Fruit fly (Drosophila melanogaster) whole organism, embryonic: ENCODE data around the gene CG3342.

Experiments
- BtbVII ChIP-seq: fragments of 200-800 bp; sonication (Bioruptor generic); optimal IDR thresholded peaks from 3 replicates; lab custom pipeline; 2017; ENCODE audit warnings: missing biosample characterization, mild to moderate bottlenecking, missing genetic modification characterization
- C15 ChIP-seq: fragments of 200-800 bp; sonication (Bioruptor generic); IDR thresholded peaks from 3 replicates; pipeline ENCODE4 v1.3.6; 2022; ENCODE audit warnings: missing biosample characterization, missing genetic modification characterization
- CG10565 ChIP-seq: fragments of 200-800 bp; sonication (Bioruptor generic); optimal IDR thresholded peaks from 3 replicates; lab custom pipeline; 2016; ENCODE audit warnings: missing biosample characterization, mild to moderate bottlenecking, missing genetic modification characterization
- CG11085 ChIP-seq: fragments of 200-800 bp; sonication (Bioruptor generic); IDR thresholded peaks from 2 replicates; pipeline ENCODE4 v1.3.6; 2022; ENCODE audit warnings: missing biosample characterization, missing genetic modification characterization
- CG11456 ChIP-seq: fragments of 200-800 bp; sonication (Bioruptor generic); IDR thresholded peaks from 3 replicates; pipeline ENCODE4 v1.3.6; 2022; ENCODE audit warnings: missing biosample characterization, missing genetic modification characterization
- CG11560 ChIP-seq: fragments of 200-800 bp; sonication (Bioruptor generic); IDR thresholded peaks from 3 replicates; pipeline ENCODE4 v1.3.6; 2022; ENCODE audit warnings: missing biosample characterization, missing genetic modification characterization
- CG11723 ChIP-seq: fragments of 200-800 bp; sonication (Bioruptor generic); optimal IDR thresholded peaks from 2 replicates; lab custom pipeline; 2017; ENCODE audit warnings: missing biosample characterization, mild to moderate bottlenecking, missing genetic modification characterization
- CG12104 ChIP-seq: fragments of 200-800 bp; sonication (Bioruptor generic); optimal IDR thresholded peaks from 3 replicates; lab custom pipeline; 2016; ENCODE audit warnings: missing biosample characterization, missing genetic modification characterization
- CG12299 ChIP-seq: fragments of 200-800 bp; sonication (Bioruptor generic); optimal IDR thresholded peaks from 2 replicates; lab custom pipeline; 2018; ENCODE audit warnings: missing biosample characterization, mild to moderate bottlenecking, missing genetic modification characterization
- CG13296 ChIP-seq: fragments of 200-800 bp; sonication (Bioruptor generic); optimal IDR thresholded peaks from 3 replicates; lab custom pipeline; 2018; ENCODE audit warnings: missing biosample characterization, mild to moderate bottlenecking, missing genetic modification characterization
- CG13775 ChIP-seq: fragments of 200-800 bp; sonication (Bioruptor generic); optimal IDR thresholded peaks from 3 replicates; lab custom pipeline; 2017; ENCODE audit warnings: missing biosample characterization, mild to moderate bottlenecking, missing genetic modification characterization
- CG1647 ChIP-seq: fragments of 200-800 bp; sonication (Bioruptor generic); optimal IDR thresholded peaks from 3 replicates; lab custom pipeline; 2016; ENCODE audit warnings: missing biosample characterization, missing genetic modification characterization
- CG17186 ChIP-seq: fragments of 200-800 bp; sonication (Bioruptor generic); optimal IDR thresholded peaks from 3 replicates; lab custom pipeline; 2017; ENCODE audit warnings: missing biosample characterization, missing genetic modification reagents, missing genetic modification characterization
- CG2120 ChIP-seq: fragments of 200-800 bp; sonication (Bioruptor generic); optimal IDR thresholded peaks from 3 replicates; lab custom pipeline; 2016; ENCODE audit warnings: missing biosample characterization, missing genetic modification characterization
- CG3065 ChIP-seq: fragments of 200-800 bp; sonication (Bioruptor generic); optimal IDR thresholded peaks from 2 replicates; lab custom pipeline; 2016; ENCODE audit warnings: missing biosample characterization, missing genetic modification characterization
- CG43689 ChIP-seq: fragments of 200-800 bp; sonication (Bioruptor generic); IDR thresholded peaks from 2 replicates; pipeline ENCODE4 v1.3.6; 2022; ENCODE audit warnings: missing biosample characterization, missing genetic modification characterization
- CG4404 ChIP-seq: fragments of 200-800 bp; sonication (Bioruptor generic); IDR thresholded peaks from 2 replicates; pipeline ENCODE4 v1.3.6; 2022; ENCODE audit warnings: missing biosample characterization, missing genetic modification characterization
- CG6683 ChIP-seq: fragments of 200-800 bp; sonication (Bioruptor generic); optimal IDR thresholded peaks from 2 replicates; lab custom pipeline; 2017; ENCODE audit warnings: missing biosample characterization, mild to moderate bottlenecking, missing genetic modification characterization, missing genetic modification reagents
- CG7556 ChIP-seq: fragments of 200-800 bp; sonication (Bioruptor generic); optimal IDR thresholded peaks from 2 replicates; lab custom pipeline; 2017; ENCODE audit warnings: missing biosample characterization, mild to moderate bottlenecking, missing genetic modification characterization
- CG7786 ChIP-seq: fragments of 200-800 bp; sonication (Bioruptor generic); optimal IDR thresholded peaks from 2 replicates; lab custom pipeline; 2016; ENCODE audit warnings: missing biosample characterization, missing genetic modification characterization
- CG7839 ChIP-seq: fragments of 200-800 bp; sonication (Bioruptor generic); optimal IDR thresholded peaks from 3 replicates; lab custom pipeline; 2018; ENCODE audit warnings: missing biosample characterization, mild to moderate bottlenecking, missing genetic modification characterization, moderate library complexity
- CG8359 ChIP-seq: fragments of 200-800 bp; sonication (Bioruptor generic); optimal IDR thresholded peaks from 2 replicates; lab custom pipeline; 2017; ENCODE audit warnings: missing biosample characterization, mild to moderate bottlenecking, missing genetic modification characterization, borderline replicate concordance
- CG8388 ChIP-seq: fragments of 200-800 bp; sonication (Bioruptor generic); optimal IDR thresholded peaks from 2 replicates; lab custom pipeline; 2019; ENCODE audit warnings: missing biosample characterization, mild to moderate bottlenecking, missing genetic modification characterization, moderate library complexity
- Deaf1 ChIP-seq: fragments of 200-800 bp; optimal IDR thresholded peaks from 3 replicates; lab custom pipeline; 2019; ENCODE audit warnings: missing biosample characterization, mild to moderate bottlenecking, missing genetic modification characterization, moderate library complexity
- E2f1 ChIP-seq: fragments of 200-800 bp; sonication (Bioruptor generic); IDR thresholded peaks from 2 replicates; pipeline ENCODE4 v1.3.6; 2022; ENCODE audit warnings: missing biosample characterization, missing genetic modification characterization
- Ets65A ChIP-seq: fragments of 200-800 bp; sonication (Bioruptor generic); peaks from one replicate; lab custom pipeline; 2016; ENCODE audit warnings: missing biosample characterization, missing genetic modification characterization
- HLHmδ ChIP-seq: fragments of 200-800 bp; sonication (Bioruptor generic); optimal IDR thresholded peaks from 2 replicates; lab custom pipeline; 2018; ENCODE audit warnings: missing biosample characterization, mild to moderate bottlenecking, missing genetic modification characterization, moderate library complexity
- Lhr ChIP-seq: fragments of 200-800 bp; sonication (Bioruptor generic); optimal IDR thresholded peaks from 3 replicates; lab custom pipeline; 2017; ENCODE audit warnings: mild to moderate bottlenecking, missing biosample characterization, missing genetic modification reagents, missing genetic modification characterization
- MBD-R2 ChIP-seq: fragments of 200-800 bp; sonication (Bioruptor generic); IDR thresholded peaks from 2 replicates; pipeline ENCODE4 v1.3.6; 2022; ENCODE audit warnings: missing biosample characterization, missing genetic modification characterization
- MTF-1 ChIP-seq: fragments of 200-800 bp; sonication (Bioruptor generic); optimal IDR thresholded peaks from 2 replicates; lab custom pipeline; 2018; ENCODE audit warnings: missing biosample characterization, mild to moderate bottlenecking, missing genetic modification characterization, borderline replicate concordance
- Meics ChIP-seq: fragments of 200-800 bp; sonication (Bioruptor generic); optimal IDR thresholded peaks from 2 replicates; lab custom pipeline; 2017; ENCODE audit warnings: missing biosample characterization, mild to moderate bottlenecking, missing genetic modification characterization
- NC2β ChIP-seq: fragments of 200-800 bp; sonication (Bioruptor generic); optimal IDR thresholded peaks from 2 replicates; lab custom pipeline; 2016; ENCODE audit warnings: missing biosample characterization, missing genetic modification characterization
- Sry-β ChIP-seq: fragments of 200-800 bp; sonication (Bioruptor generic); optimal IDR thresholded peaks from 2 replicates; lab custom pipeline; 2018; ENCODE audit warnings: missing biosample characterization, mild to moderate bottlenecking, missing genetic modification characterization, moderate library complexity
- Taf1 ChIP-seq: fragments of 200-800 bp; sonication (Bioruptor generic); IDR thresholded peaks from 2 replicates; pipeline ENCODE4 v1.3.6; 2022; ENCODE audit warnings: missing biosample characterization, missing genetic modification characterization
- Xbp1 ChIP-seq: fragments of 200-800 bp; sonication (Bioruptor generic); optimal IDR thresholded peaks from 3 replicates; lab custom pipeline; 2016; ENCODE audit warnings: missing biosample characterization, mild to moderate bottlenecking, missing genetic modification characterization
- cg ChIP-seq: fragments of 200-800 bp; sonication (Bioruptor generic); optimal IDR thresholded peaks from 3 replicates; lab custom pipeline; 2019; ENCODE audit warnings: missing biosample characterization, mild to moderate bottlenecking, missing genetic modification characterization, moderate library complexity
- ci ChIP-seq: fragments of 200-800 bp; sonication (Bioruptor generic); IDR thresholded peaks from 3 replicates; pipeline ENCODE4 v1.3.6; 2022; ENCODE audit warnings: missing biosample characterization, missing genetic modification characterization
- corto ChIP-seq: fragments of 200-800 bp; sonication (Bioruptor generic); optimal IDR thresholded peaks from 2 replicates; lab custom pipeline; 2016; ENCODE audit warnings: missing biosample characterization, mild to moderate bottlenecking, missing genetic modification characterization, moderate library complexity
- da ChIP-seq: fragments of 200-800 bp; sonication (Bioruptor generic); optimal IDR thresholded peaks from 2 replicates; lab custom pipeline; 2016; ENCODE audit warnings: missing biosample characterization, missing genetic modification characterization
- exex ChIP-seq: fragments of 200-800 bp; sonication (Bioruptor generic); optimal IDR thresholded peaks from 4 replicates; lab custom pipeline; 2018; ENCODE audit warnings: missing biosample characterization, mild to moderate bottlenecking, missing genetic modification characterization, moderate library complexity
- eyg ChIP-seq: fragments of 200-800 bp; sonication (Bioruptor generic); optimal IDR thresholded peaks from 3 replicates; lab custom pipeline; 2016; ENCODE audit warnings: missing biosample characterization, missing genetic modification characterization
- hth ChIP-seq: fragments of >200 bp; optimal IDR thresholded peaks from 2 replicates; lab custom pipeline; 2017; ENCODE audit warnings: inconsistent platforms
- ind ChIP-seq: fragments of 200-800 bp; sonication (Bioruptor generic); optimal IDR thresholded peaks from 3 replicates; lab custom pipeline; 2016; ENCODE audit warnings: missing biosample characterization, missing genetic modification characterization
- jumu ChIP-seq: fragments of 200-800 bp; sonication (Bioruptor generic); optimal IDR thresholded peaks from 3 replicates; lab custom pipeline; 2016; ENCODE audit warnings: missing biosample characterization, missing genetic modification characterization
- lov ChIP-seq, 2 experiments: fragments of 200-800 bp in 1 of 2; fragments of >200 bp in 1 of 2; sonication (Bioruptor generic) in 1 of 2; IDR thresholded peaks in 1 of 2; optimal IDR thresholded peaks in 1 of 2; 2 replicates in 1 of 2; 3 replicates in 1 of 2; pipeline versions ENCODE4 v1.3.6 to Lab custom; 2017 to 2022; ENCODE audit warnings: missing biosample characterization in 1 of 2, missing genetic modification characterization in 1 of 2
- pzg ChIP-seq: fragments of 200-800 bp; sonication (Bioruptor generic); optimal IDR thresholded peaks from 3 replicates; lab custom pipeline; 2018; ENCODE audit warnings: missing biosample characterization, mild to moderate bottlenecking, missing genetic modification characterization, moderate library complexity
- slbo ChIP-seq: fragments of 200-800 bp; sonication (Bioruptor generic); IDR thresholded peaks from 2 replicates; pipeline ENCODE4 v1.3.6; 2022; ENCODE audit warnings: missing biosample characterization, missing genetic modification characterization
- ssp ChIP-seq: fragments of 200-800 bp; sonication (Bioruptor generic); IDR thresholded peaks from 2 replicates; pipeline ENCODE4 v1.3.6; 2022; ENCODE audit warnings: missing biosample characterization, missing genetic modification characterization
- wek ChIP-seq: fragments of 200-800 bp; sonication (Bioruptor generic); optimal IDR thresholded peaks from 3 replicates; lab custom pipeline; 2018; ENCODE audit warnings: missing biosample characterization, mild to moderate bottlenecking, missing genetic modification characterization, moderate library complexity

The CG3342 gene

dm6 chrX:6549428-6550117 is 21.9 kb upstream of the CG3342 start (continued):
- TF ChIP-seq CG43689 (GFP tag; lab: Robert Waterston, UW) (peak; percentile 86), C15 (GFP tag; lab: Robert Waterston, UW) (peak; percentile 92), CG1647 (GFP tag; lab: Kevin White, UChicago) (peak; percentile 97), MTF-1 (GFP tag; lab: Kevin White, UChicago) (peak; percentile 92), BtbVII (GFP tag; lab: Kevin White, UChicago) (peak; percentile 94), E2f1 (GFP tag; lab: Robert Waterston, UW) (peak; percentile 94), CG11560 (peak; percentile 87), ind (GFP tag; lab: Kevin White, UChicago) (peak; percentile 98), CG4404 (GFP tag; lab: Robert Waterston, UW) (peak; percentile 97), pzg (GFP tag; lab: Kevin White, UChicago) (peak; percentile 25), CG12104 (GFP tag; lab: Kevin White, UChicago) (peak; percentile 94), CG10565 (GFP tag; lab: Kevin White, UChicago) (peak; percentile 84), Taf1 (GFP tag; lab: Robert Waterston, UW) (peak; percentile 95), exex (tag; lab: Kevin White, UChicago) (peak; percentile 76), MBD-R2 (GFP tag; lab: Robert Waterston, UW) (peak; percentile 95), da (peak; percentile 86), cg (no peak), CG11456 (peak; percentile 97), CG2120 (peak; percentile 96), CG7556 (GFP tag; lab: Kevin White, UChicago) (peak; percentile 93), CG13775 (GFP tag; lab: Kevin White, UChicago) (peak; percentile 91), hth (lab: Kevin White, UChicago) (no peak), CG8388 (GFP tag; lab: Kevin White, UChicago) (peak; percentile 84), CG3065 (GFP tag; lab: Kevin White, UChicago) (peak; percentile 73), CG12299 (tag; lab: Kevin White, UChicago) (peak; percentile 88), wek (GFP tag; lab: Kevin White, UChicago) (peak; percentile 78), Lhr (GFP tag; lab: Kevin White, UChicago) (peak; percentile 73), CG11723 (GFP tag; lab: Kevin White, UChicago) (peak; percentile 85), jumu (GFP tag; lab: Kevin White, UChicago) (peak; percentile 96), CG7839 (tag; lab: Kevin White, UChicago) (peak; percentile 96), HLHmδ (no peak), lov (optimal IDR thresholded peaks at IDR 0.05; lab: Kevin White, UChicago) (no peak), lov (GFP tag; IDR thresholded peaks at IDR 0.05; lab: Robert Waterston, UW) (peak; percentile 95), ssp (GFP tag; lab: Robert Waterston, UW) (peak; percentile 83), corto (peak; percentile 94), Ets65A (GFP tag; lab: Kevin White, UChicago) (peak; percentile 99), slbo (GFP tag; lab: Robert Waterston, UW) (peak; percentile 97), CG6683 (GFP tag; lab: Kevin White, UChicago) (peak; percentile 92), CG13296 (GFP tag; lab: Kevin White, UChicago) (peak; percentile 96), ci (peak; percentile 98), Deaf1 (tag; lab: Kevin White, UChicago) (peak; percentile 77), Xbp1 (GFP tag; lab: Kevin White, UChicago) (peak; percentile 94), CG8359 (GFP tag; lab: Kevin White, UChicago) (peak; percentile 81), NC2β (peak; percentile 94), eyg (GFP tag; lab: Kevin White, UChicago) (peak; percentile 85), CG7786 (peak; percentile 95), Sry-β (GFP tag; lab: Kevin White, UChicago) (peak; percentile 52), CG11085 (peak; percentile 94), Meics (peak; percentile 96), CG17186 (peak; percentile 77)
